Worm (Caenorhabditis elegans) whole organism, L1 larva: ENCODE results near the gene cut-2.

Experiments used
- C04F5.9 ChIP-seq: sonication (generic microtip); optimal IDR thresholded peaks from 2 replicates; lab custom pipeline; 2016; ENCODE audit warnings: missing genetic modification characterization, missing compliant biosample characterization
- C16A3.4 ChIP-seq: fragments of 150-350 bp; optimal IDR thresholded peaks from 2 replicates; lab custom pipeline; 2014; ENCODE audit warnings: missing biosample characterization, missing genetic modification characterization
- aha-1 ChIP-seq: fragments of 150-350 bp; optimal IDR thresholded peaks from 2 replicates; lab custom pipeline; 2014; ENCODE audit warnings: missing biosample characterization, missing genetic modification characterization
- aly-2 ChIP-seq: fragments of 150-350 bp; optimal IDR thresholded peaks from 2 replicates; lab custom pipeline; 2014; ENCODE audit warnings: missing biosample characterization, missing genetic modification characterization
- blmp-1 ChIP-seq: fragments of 150-350 bp; optimal IDR thresholded peaks from 2 replicates; lab custom pipeline; 2014; ENCODE audit warnings: missing biosample characterization, missing genetic modification characterization
- ceh-63 ChIP-seq: fragments of 200-800 bp; sonication (Bioruptor generic); optimal IDR thresholded peaks from 2 replicates; lab custom pipeline; 2018; ENCODE audit warnings: mild to moderate bottlenecking, missing genetic modification characterization, missing compliant biosample characterization
- ceh-8 ChIP-seq: fragments of 200-800 bp; sonication (Bioruptor generic); optimal IDR thresholded peaks from 2 replicates; lab custom pipeline; 2018; ENCODE audit warnings: mild to moderate bottlenecking, missing genetic modification characterization, moderate library complexity, missing compliant biosample characterization
- ceh-88 ChIP-seq: fragments of 200-800 bp; sonication (Bioruptor generic); IDR thresholded peaks from 2 replicates; pipeline ENCODE4 v1.3.6; 2022; ENCODE audit warnings: missing genetic modification characterization, missing compliant biosample characterization
- dpl-1 ChIP-seq, 3 experiments: fragments of 150-350 bp in 2 of 3; sonication (generic microtip) in 1 of 3; optimal IDR thresholded peaks; 2 replicates each; lab custom pipeline; 2014 to 2017; ENCODE audit warnings: missing biosample characterization in 3 of 3, missing genetic modification characterization in 3 of 3, missing genetic modification reagents in 3 of 3
- dsc-1 ChIP-seq: sonication (generic microtip); optimal IDR thresholded peaks from 2 replicates; lab custom pipeline; 2016; ENCODE audit warnings: mild to moderate bottlenecking, missing genetic modification characterization, missing compliant biosample characterization
- efl-1 ChIP-seq, 4 experiments: fragments of 150-350 bp; optimal IDR thresholded peaks in 3 of 4; peaks in 1 of 4; 1 replicate in 1 of 4; 2 replicates in 3 of 4; lab custom pipeline; 2014; ENCODE audit warnings: missing biosample characterization in 2 of 4, missing genetic modification characterization in 2 of 4, missing genetic modification reagents in 2 of 4
- egl-13 ChIP-seq: sonication (generic microtip); optimal IDR thresholded peaks from 2 replicates; lab custom pipeline; 2016; ENCODE audit warnings: missing genotype, missing genetic modification reagents, missing genetic modification characterization, missing compliant biosample characterization
- egl-27 ChIP-seq, 2 experiments: fragments of 150-350 bp in 1 of 2; sonication (generic microtip); optimal IDR thresholded peaks; 3 replicates each; lab custom pipeline; 2017 to 2018; ENCODE audit warnings: missing biosample characterization in 2 of 2, missing genetic modification characterization in 2 of 2, missing genetic modification reagents in 2 of 2
- elt-2 ChIP-seq: sonication (generic microtip); optimal IDR thresholded peaks from 2 replicates; lab custom pipeline; 2016; ENCODE audit warnings: missing genetic modification characterization, mild to moderate bottlenecking, inconsistent platforms, missing compliant biosample characterization, missing genetic modification reagents
- elt-3 ChIP-seq, 6 experiments: fragments of 150-350 bp in 1 of 6; sonication (generic microtip); optimal IDR thresholded peaks; 2 replicates each; lab custom pipeline; 2017 to 2018; ENCODE audit warnings: missing biosample characterization in 6 of 6, missing genetic modification characterization in 6 of 6, inconsistent platforms in 1 of 6
- fkh-10 ChIP-seq: sonication (generic microtip); optimal IDR thresholded peaks from 2 replicates; lab custom pipeline; 2017; ENCODE audit warnings: missing biosample characterization, missing genetic modification reagents, missing genetic modification characterization
- fkh-8 ChIP-seq: sonication (generic microtip); optimal IDR thresholded peaks from 2 replicates; lab custom pipeline; 2016; ENCODE audit warnings: mild to moderate bottlenecking, missing genetic modification characterization, missing compliant biosample characterization
- hlh-17 ChIP-seq: fragments of 200-800 bp; sonication (Bioruptor generic); optimal IDR thresholded peaks from 2 replicates; lab custom pipeline; 2018; ENCODE audit warnings: missing genetic modification characterization, mild to moderate bottlenecking, missing compliant biosample characterization, moderate library complexity, borderline replicate concordance
- irx-1 ChIP-seq: sonication (generic microtip); optimal IDR thresholded peaks from 2 replicates; lab custom pipeline; 2016; ENCODE audit warnings: missing genetic modification characterization, missing compliant biosample characterization
- isw-1 ChIP-seq: fragments of 200-800 bp; sonication (Bioruptor generic); IDR thresholded peaks from 2 replicates; pipeline ENCODE4 v1.3.6; 2022; ENCODE audit warnings: missing genetic modification characterization, missing compliant biosample characterization
- jun-1 ChIP-seq: fragments of 150-350 bp; optimal IDR thresholded peaks from 2 replicates; lab custom pipeline; 2014; ENCODE audit warnings: missing biosample characterization, missing genetic modification reagents, missing genetic modification characterization
- lin-13 ChIP-seq: fragments of 150-350 bp; optimal IDR thresholded peaks from 2 replicates; lab custom pipeline; 2014; ENCODE audit warnings: missing biosample characterization, missing genetic modification reagents, missing genetic modification characterization
- lin-14 ChIP-seq: fragments of 200-800 bp; sonication (Bioruptor generic); optimal IDR thresholded peaks from 2 replicates; lab custom pipeline; 2018; ENCODE audit warnings: mild to moderate bottlenecking, missing genetic modification characterization, moderate library complexity, missing compliant biosample characterization
- lin-35 ChIP-seq, 2 experiments: fragments of 150-350 bp; optimal IDR thresholded peaks; 2 replicates each; lab custom pipeline; 2014; ENCODE audit warnings: missing biosample characterization in 2 of 2, missing genetic modification characterization in 2 of 2, missing genetic modification reagents in 2 of 2
- lin-39 ChIP-seq: fragments of 150-350 bp; optimal IDR thresholded peaks from 2 replicates; lab custom pipeline; 2014; ENCODE audit warnings: missing biosample characterization, missing genetic modification reagents, missing genetic modification characterization
- lir-3 ChIP-seq: sonication (generic microtip); optimal IDR thresholded peaks from 2 replicates; lab custom pipeline; 2016; ENCODE audit warnings: mild to moderate bottlenecking, missing genetic modification characterization, moderate library complexity, missing compliant biosample characterization; ENCODE audit not compliant: poor library complexity
- lsy-2 ChIP-seq, 2 experiments: fragments of 150-350 bp; optimal IDR thresholded peaks; 2 replicates each; lab custom pipeline; 2014; ENCODE audit warnings: missing biosample characterization in 2 of 2, missing genetic modification characterization in 2 of 2
- mab-9 ChIP-seq: fragments of 200-800 bp; sonication (Bioruptor generic); IDR thresholded peaks from 2 replicates; pipeline ENCODE4 v1.3.6; 2022; ENCODE audit warnings: missing genetic modification reagents, missing genetic modification characterization, missing compliant biosample characterization
- mdl-1 ChIP-seq, 2 experiments: fragments of 150-350 bp; optimal IDR thresholded peaks; 2 replicates each; lab custom pipeline; 2014 to 2017; ENCODE audit warnings: missing biosample characterization in 2 of 2, missing genetic modification characterization in 2 of 2, inconsistent platforms in 1 of 2
- nhr-11 ChIP-seq: fragments of 150-350 bp; optimal IDR thresholded peaks from 2 replicates; lab custom pipeline; 2014; ENCODE audit warnings: missing biosample characterization, missing genetic modification characterization
- nhr-12 ChIP-seq: sonication (generic microtip); optimal IDR thresholded peaks from 2 replicates; lab custom pipeline; 2017; ENCODE audit warnings: missing biosample characterization, missing genetic modification characterization
- nhr-20 ChIP-seq: sonication (generic microtip); optimal IDR thresholded peaks from 2 replicates; lab custom pipeline; 2016; ENCODE audit warnings: mild to moderate bottlenecking, missing genetic modification characterization, missing compliant biosample characterization
- nhr-28 ChIP-seq: fragments of 150-350 bp; optimal IDR thresholded peaks from 2 replicates; lab custom pipeline; 2014; ENCODE audit warnings: missing biosample characterization, missing genetic modification characterization
- nhr-71 ChIP-seq: sonication (generic microtip); optimal IDR thresholded peaks from 2 replicates; lab custom pipeline; 2016; ENCODE audit warnings: mild to moderate bottlenecking, missing genetic modification characterization, moderate library complexity, missing compliant biosample characterization
- nhr-85 ChIP-seq: sonication (generic microtip); peaks from one replicate; lab custom pipeline; 2016; ENCODE audit warnings: missing genetic modification characterization, inconsistent platforms, missing compliant biosample characterization
- nhr-90 ChIP-seq: sonication (generic microtip); optimal IDR thresholded peaks from 2 replicates; lab custom pipeline; 2016; ENCODE audit warnings: mild to moderate bottlenecking, missing genetic modification characterization, missing compliant biosample characterization; ENCODE audit not compliant: poor library complexity
- pag-3 ChIP-seq: sonication (generic microtip); optimal IDR thresholded peaks from 2 replicates; lab custom pipeline; 2017; ENCODE audit warnings: missing genetic modification characterization, mild to moderate bottlenecking, missing compliant biosample characterization, antibody characterized with exemption, borderline replicate concordance; ENCODE audit not compliant: insufficient read depth
- pax-3 ChIP-seq: fragments of 200-800 bp; sonication (Bioruptor generic); optimal IDR thresholded peaks from 2 replicates; lab custom pipeline; 2018; ENCODE audit warnings: mild to moderate bottlenecking, missing genetic modification characterization, moderate library complexity, missing compliant biosample characterization
- pqm-1 ChIP-seq: sonication (generic microtip); optimal IDR thresholded peaks from 3 replicates; lab custom pipeline; 2017; ENCODE audit warnings: missing biosample characterization, missing genetic modification characterization
- snpc-4 ChIP-seq: fragments of 150-350 bp; optimal IDR thresholded peaks from 2 replicates; lab custom pipeline; 2014; ENCODE audit warnings: missing biosample characterization, missing genetic modification characterization
- snu-23 ChIP-seq: sonication (generic microtip); optimal IDR thresholded peaks from 2 replicates; lab custom pipeline; 2016; ENCODE audit warnings: missing genetic modification characterization, missing compliant biosample characterization
- sox-4 ChIP-seq: sonication (generic microtip); optimal IDR thresholded peaks from 2 replicates; lab custom pipeline; 2016; ENCODE audit warnings: missing genetic modification characterization, missing compliant biosample characterization
- swsn-7 ChIP-seq: sonication (generic microtip); optimal IDR thresholded peaks from 2 replicates; lab custom pipeline; 2016; ENCODE audit warnings: missing genetic modification characterization, missing compliant biosample characterization
- unc-130 ChIP-seq: fragments of 150-350 bp; optimal IDR thresholded peaks from 2 replicates; lab custom pipeline; 2017; ENCODE audit warnings: missing biosample characterization, missing genetic modification characterization, inconsistent platforms
- unc-30 ChIP-seq: sonication (generic microtip); optimal IDR thresholded peaks from 2 replicates; lab custom pipeline; 2017; ENCODE audit warnings: missing biosample characterization, missing genetic modification characterization
- unc-86 ChIP-seq: sonication (generic microtip); optimal IDR thresholded peaks from 2 replicates; lab custom pipeline; 2016; ENCODE audit warnings: missing genetic modification characterization, missing compliant biosample characterization
- xbp-1 ChIP-seq: sonication (generic microtip); optimal IDR thresholded peaks from 2 replicates; lab custom pipeline; 2016; ENCODE audit warnings: missing genetic modification characterization, missing compliant biosample characterization
- zip-4 ChIP-seq: fragments of 200-800 bp; sonication (Bioruptor generic); optimal IDR thresholded peaks from 2 replicates; lab custom pipeline; 2018; ENCODE audit warnings: mild to moderate bottlenecking, missing genetic modification characterization, moderate library complexity, missing compliant biosample characterization
- ztf-4 ChIP-seq: fragments of 150-350 bp; optimal IDR thresholded peaks from 2 replicates; lab custom pipeline; 2014; ENCODE audit warnings: missing biosample characterization, missing genetic modification characterization

Gene cut-2

ce11 chrV:13373643-13374042, 41.1 kb upstream of the cut-2 start:
- TF ChIP-seq ztf-4 (tag; lab: Kevin White, UChicago): no peak
- peak; percentile 55 for TF ChIP-seq pqm-1 (tag; lab: Kevin White, UChicago)
- TF ChIP-seq lsy-2 (tag; optimal IDR thresholded peaks at IDR 0.05; lab: Kevin White, UChicago): peak in 1 of 2 experiments; percentile 39
- TF ChIP-seq elt-2: peak; percentile 94
- no peak for TF ChIP-seq xbp-1
- no peak for TF ChIP-seq fkh-8 (tag; lab: Kevin White, UChicago)
- TF ChIP-seq blmp-1 (tag; lab: Kevin White, UChicago): peak; percentile 97
- no peak for TF ChIP-seq ceh-8 (GFP tag; lab: Kevin White, UChicago)
- peak in 1 of 2 experiments; percentile 47 for TF ChIP-seq lin-35 (GFP tag; optimal IDR thresholded peaks at IDR 0.05; lab: Kevin White, UChicago)
- no peak for TF ChIP-seq egl-27 (tag; optimal IDR thresholded peaks at IDR 0.05; lab: Kevin White, UChicago)
- peak in 1 of 3 experiments; percentile 6 for TF ChIP-seq dpl-1 (GFP tag; optimal IDR thresholded peaks at IDR 0.05; lab: Kevin White, UChicago)
- no peak for TF ChIP-seq swsn-7 (tag; lab: Kevin White, UChicago)
- no peak for TF ChIP-seq lir-3 (tag; lab: Kevin White, UChicago)
- TF ChIP-seq elt-3 (tag; optimal IDR thresholded peaks at IDR 0.05; lab: Kevin White, UChicago): peak in 4 of 6 experiments; percentile 18 to 68 (median 58)
- TF ChIP-seq egl-13 (tag; lab: Kevin White, UChicago): no peak
- peak; percentile 54 for TF ChIP-seq lin-14 (GFP tag; lab: Kevin White, UChicago)
- TF ChIP-seq fkh-10: no peak
- TF ChIP-seq efl-1 (optimal IDR thresholded peaks at IDR 0.05; lab: Kevin White, UChicago): no peak
- TF ChIP-seq efl-1 (GFP tag; optimal IDR thresholded peaks at IDR 0.05 in 1 of 2; lab: Kevin White, UChicago): peak in 1 of 2 experiments; percentile 83
- TF ChIP-seq nhr-71 (tag; lab: Kevin White, UChicago): peak; percentile 54
- no peak for TF ChIP-seq zip-4 (GFP tag; lab: Kevin White, UChicago)
- no peak for TF ChIP-seq unc-30
- no peak for TF ChIP-seq unc-130 (tag; lab: Kevin White, UChicago)
- TF ChIP-seq nhr-85 (tag; lab: Kevin White, UChicago): peak; percentile 72
- peak; percentile 32 for TF ChIP-seq jun-1 (tag; lab: Kevin White, UChicago)
- TF ChIP-seq sox-4: no peak
- peak; percentile 52 for TF ChIP-seq nhr-90 (tag; lab: Kevin White, UChicago)
- peak; percentile 4 for TF ChIP-seq snu-23 (GFP tag; lab: Kevin White, UChicago)
- TF ChIP-seq nhr-20 (tag; lab: Kevin White, UChicago): peak; percentile 50
- peak; percentile 20 for TF ChIP-seq pax-3 (tag; lab: Kevin White, UChicago)
- TF ChIP-seq irx-1 (tag; lab: Kevin White, UChicago): no peak

- no peak for TF ChIP-seq ceh-63 (GFP tag; lab: Kevin White, UChicago)
- no peak for TF ChIP-seq unc-86 (tag; lab: Kevin White, UChicago)
- TF ChIP-seq irx-1 (tag; lab: Kevin White, UChicago): no peak
- no peak for TF ChIP-seq fkh-10
- no peak for TF ChIP-seq pag-3 (tag; lab: Kevin White, UChicago)
- TF ChIP-seq jun-1 (tag; lab: Kevin White, UChicago): no peak
- no peak for TF ChIP-seq mab-9 (GFP tag; lab: Robert Waterston, UW)
- no peak for TF ChIP-seq pqm-1 (tag; lab: Kevin White, UChicago)
- no peak for TF ChIP-seq hlh-17
- no peak for TF ChIP-seq nhr-12 (tag; lab: Kevin White, UChicago)
- TF ChIP-seq fkh-8 (tag; lab: Kevin White, UChicago): no peak
- TF ChIP-seq nhr-90 (tag; lab: Kevin White, UChicago): peak; percentile 45
- TF ChIP-seq zip-4 (GFP tag; lab: Kevin White, UChicago): no peak
- TF ChIP-seq snu-23 (GFP tag; lab: Kevin White, UChicago): peak; percentile 31
- no peak for TF ChIP-seq C04F5.9 (tag; lab: Kevin White, UChicago)
- TF ChIP-seq aha-1 (tag; lab: Kevin White, UChicago): no peak
- TF ChIP-seq ceh-88: no peak
- peak; percentile 14 for TF ChIP-seq lin-13 (GFP tag; lab: Kevin White, UChicago)
- no peak for TF ChIP-seq snpc-4 (tag; lab: Kevin White, UChicago)
- TF ChIP-seq blmp-1 (tag; lab: Kevin White, UChicago): peak; percentile 82
- TF ChIP-seq mdl-1 (tag; optimal IDR thresholded peaks at IDR 0.05; lab: Kevin White, UChicago): no peak
- no peak for TF ChIP-seq dsc-1 (tag; lab: Kevin White, UChicago)
- TF ChIP-seq C16A3.4 (tag; lab: Kevin White, UChicago): peak; percentile 23
- no peak for TF ChIP-seq nhr-11
- TF ChIP-seq nhr-28 (tag; lab: Kevin White, UChicago): no peak
- no peak for TF ChIP-seq aly-2 (tag; lab: Kevin White, UChicago)
- no peak for TF ChIP-seq isw-1 (GFP tag; lab: Robert Waterston, UW)
- TF ChIP-seq swsn-7 (tag; lab: Kevin White, UChicago): no peak
- peak; percentile 19 to 32 for TF ChIP-seq efl-1 (optimal IDR thresholded peaks at IDR 0.05; lab: Kevin White, UChicago)
- peak in 1 of 2 experiments; percentile 50 for TF ChIP-seq efl-1 (GFP tag; optimal IDR thresholded peaks at IDR 0.05 in 1 of 2; lab: Kevin White, UChicago)
- TF ChIP-seq lin-39: no peak
Observed at ce11 chrV:13374532-13374931, 40.2 kb upstream of the cut-2 start.
